Worm (Caenorhabditis elegans) whole organism, L1 larva: ENCODE data around the gene srj-7.

Experiments
- aly-2 ChIP-seq: fragments of 150-350 bp; optimal IDR thresholded peaks from 2 replicates; lab custom pipeline; 2014; ENCODE audit warnings: missing biosample characterization, missing genetic modification characterization
- ama-1 ChIP-seq: fragments of 150-350 bp; optimal IDR thresholded peaks from 2 replicates; lab custom pipeline; 2014
- fos-1 ChIP-seq: fragments of 150-350 bp; optimal IDR thresholded peaks from 2 replicates; lab custom pipeline; 2014; ENCODE audit warnings: missing biosample characterization, missing genetic modification characterization
- hpl-2 ChIP-seq: fragments of 150-350 bp; optimal IDR thresholded peaks from 2 replicates; lab custom pipeline; 2014; ENCODE audit warnings: missing biosample characterization, missing genetic modification reagents, missing genetic modification characterization
- lin-15B ChIP-seq: fragments of 150-350 bp; sonication (generic microtip); optimal IDR thresholded peaks from 3 replicates; lab custom pipeline; 2014; ENCODE audit warnings: missing biosample characterization, missing genetic modification characterization
- mep-1 ChIP-seq: fragments of 150-350 bp; optimal IDR thresholded peaks from 2 replicates; lab custom pipeline; 2014; ENCODE audit warnings: missing biosample characterization, missing genetic modification characterization
- nhr-11 ChIP-seq: fragments of 150-350 bp; optimal IDR thresholded peaks from 2 replicates; lab custom pipeline; 2014; ENCODE audit warnings: missing biosample characterization, missing genetic modification characterization
- nhr-19 ChIP-seq: fragments of 200-800 bp; sonication (Bioruptor generic); conservative IDR thresholded peaks from 2 replicates; pipeline ENCODE4 v1.3.6; 2022; ENCODE audit warnings: missing genetic modification characterization, missing compliant biosample characterization
- nhr-28 ChIP-seq: fragments of 150-350 bp; optimal IDR thresholded peaks from 2 replicates; lab custom pipeline; 2014; ENCODE audit warnings: missing biosample characterization, missing genetic modification characterization
- pag-3 ChIP-seq: sonication (generic microtip); optimal IDR thresholded peaks from 2 replicates; lab custom pipeline; 2017; ENCODE audit warnings: missing genetic modification characterization, mild to moderate bottlenecking, missing compliant biosample characterization, antibody characterized with exemption, borderline replicate concordance; ENCODE audit not compliant: insufficient read depth
- skn-1 ChIP-seq: fragments of 150-350 bp; optimal IDR thresholded peaks from 2 replicates; lab custom pipeline; 2014; ENCODE audit warnings: missing biosample characterization, missing genetic modification characterization
- sptf-1 ChIP-seq: fragments of 150-350 bp; optimal IDR thresholded peaks from 2 replicates; lab custom pipeline; 2014; ENCODE audit warnings: missing biosample characterization, missing genetic modification characterization
- tbx-2 ChIP-seq: sonication (generic microtip); optimal IDR thresholded peaks from 2 replicates; lab custom pipeline; 2016; ENCODE audit warnings: missing genetic modification characterization, missing compliant biosample characterization
- unc-62 ChIP-seq: fragments of 150-350 bp; optimal IDR thresholded peaks from 2 replicates; lab custom pipeline; 2014; ENCODE audit warnings: missing biosample characterization, missing genetic modification reagents, missing genetic modification characterization

ce11 chrV:3234887-3235286 is 9.9 kb upstream of the srj-7 start, which contains the start of gene K08D9.6:
- TF ChIP-seq tbx-2 (tag; lab: Kevin White, UChicago) (no peak), ama-1 (lab: Kevin White, UChicago) (no peak), pag-3 (no peak), unc-62 (GFP tag; lab: Kevin White, UChicago) (no peak), skn-1 (tag; lab: Kevin White, UChicago) (no peak), fos-1 (tag; lab: Kevin White, UChicago) (no peak), mep-1 (tag; lab: Kevin White, UChicago) (no peak), lin-15B (tag; lab: Kevin White, UChicago) (no peak), nhr-11 (tag; lab: Kevin White, UChicago) (no peak), nhr-19 (no peak), nhr-28 (tag; lab: Kevin White, UChicago) (no peak), sptf-1 (no peak), aly-2 (tag; lab: Kevin White, UChicago) (no peak), hpl-2 (GFP tag; lab: Kevin White, UChicago) (no peak)
